Worm (Caenorhabditis elegans): Measurements from ENCODE around the gene pno-1.
A peak's percentile ranks its signal among the peaks of the same experiment; 100 is the strongest.

The pno-1 gene

ce11 chrII:9704746-9705145 is 37.9 kb downstream of the pno-1 start, which contains the start of gene Y53C12A.10:
Gene Y53C12A.10 (minus strand): TSS chrII:9704846.
- TF ChIP-seq hmg-11 (tag; optimal IDR thresholded peaks at IDR 0.05) (no peak), tbx-2 (tag; optimal IDR thresholded peaks at IDR 0.05) (no peak), sea-2 (GFP tag; optimal IDR thresholded peaks at IDR 0.05) (no peak), nfya-1 (tag; optimal IDR thresholded peaks at IDR 0.05; ENCODE audit: insufficient read depth) (no peak), pha-4 (tag; optimal IDR thresholded peaks at IDR 0.05) (no peak), ZK546.5 (tag; optimal IDR thresholded peaks at IDR 0.05) (no peak), mdl-1 (tag; optimal IDR thresholded peaks at IDR 0.05) (no peak), lin-15B (tag; optimal IDR thresholded peaks at IDR 0.05) (no peak), fkh-2 (tag; optimal IDR thresholded peaks at IDR 0.05) (no peak), skn-1 (tag; optimal IDR thresholded peaks at IDR 0.05) (no peak), nhr-11 (tag; optimal IDR thresholded peaks at IDR 0.05) (no peak), mml-1 (tag; optimal IDR thresholded peaks at IDR 0.05) (no peak), nhr-77 (tag; optimal IDR thresholded peaks at IDR 0.05) (no peak), daf-12 (tag; optimal IDR thresholded peaks at IDR 0.05) (no peak), snpc-4 (tag; optimal IDR thresholded peaks at IDR 0.05) (no peak), ceh-28 (tag; optimal IDR thresholded peaks at IDR 0.05) (no peak), R02D3.7 (tag; optimal IDR thresholded peaks at IDR 0.05) (no peak), ztf-4 (tag; optimal IDR thresholded peaks at IDR 0.05) (no peak)

ce11 chrII:9703601-9704000 is 39.1 kb downstream of the pno-1 start, which contains the start of gene mop-25.2:
Gene mop-25.2 (minus strand): TSS chrII:9703701.
- TF ChIP-seq ceh-28 (tag; optimal IDR thresholded peaks at IDR 0.05): peak; percentile 17
- no peak for TF ChIP-seq hmg-11 (tag; optimal IDR thresholded peaks at IDR 0.05)
- TF ChIP-seq eor-1 (tag; optimal IDR thresholded peaks at IDR 0.05): no peak
- TF ChIP-seq nhr-12 (tag; optimal IDR thresholded peaks at IDR 0.05): no peak

- TF ChIP-seq zag-1 (tag; optimal IDR thresholded peaks at IDR 0.05) (no peak), nhr-23 (tag; optimal IDR thresholded peaks at IDR 0.05) (no peak), lin-15B (tag; optimal IDR thresholded peaks at IDR 0.05) (no peak), lin-39 (tag; optimal IDR thresholded peaks at IDR 0.05) (no peak), ztf-11 (tag; optimal IDR thresholded peaks at IDR 0.05) (no peak), elt-3 (tag; optimal IDR thresholded peaks at IDR 0.05) (no peak), fkh-10 (GFP tag; optimal IDR thresholded peaks at IDR 0.05) (no peak), eor-1 (tag; optimal IDR thresholded peaks at IDR 0.05) (no peak), pha-4 (tag; optimal IDR thresholded peaks at IDR 0.05) (no peak), aly-2 (tag; optimal IDR thresholded peaks at IDR 0.05) (no peak), ama-1 (optimal IDR thresholded peaks at IDR 0.05) (no peak), skn-1 (tag; optimal IDR thresholded peaks at IDR 0.05) (no peak), ceh-82 (tag; optimal IDR thresholded peaks at IDR 0.05) (no peak)
Observed at ce11 chrII:9700363-9700762, 42.3 kb downstream of the pno-1 start, which contains the start of the genes Y53C12A.8 and Y53C12A.7. Gene Y53C12A.8 (minus strand): TSS chrII:9700463. Gene Y53C12A.7 (plus strand): TSS chrII:9700543.

ce11 chrII:9695942-9696341 is 46.7 kb downstream of the pno-1 start:
- TF ChIP-seq fos-1 (tag; optimal IDR thresholded peaks at IDR 0.05) (no peak), ceh-28 (tag; optimal IDR thresholded peaks at IDR 0.05) (no peak), lin-15B (tag; optimal IDR thresholded peaks at IDR 0.05) (no peak), ceh-16 (tag; optimal IDR thresholded peaks at IDR 0.05) (no peak), elt-1 (tag; optimal IDR thresholded peaks at IDR 0.05) (peak; percentile 86), fkh-10 (GFP tag; optimal IDR thresholded peaks at IDR 0.05) (peak; percentile 27), nhr-76 (tag; optimal IDR thresholded peaks at IDR 0.05) (no peak), elt-2 (tag; optimal IDR thresholded peaks at IDR 0.05) (no peak), elt-3 (tag; optimal IDR thresholded peaks at IDR 0.05) (no peak), ceh-82 (tag; optimal IDR thresholded peaks at IDR 0.05) (no peak), zag-1 (tag; optimal IDR thresholded peaks at IDR 0.05) (no peak)

ce11 chrII:9691839-9692238 is 50.8 kb downstream of the pno-1 start, which contains the start of gene nlp-11:
Gene nlp-11 (minus strand): TSS chrII:9691939.
- TF ChIP-seq ama-1 (optimal IDR thresholded peaks at IDR 0.05) (no peak), egl-5 (tag; optimal IDR thresholded peaks at IDR 0.05) (no peak), elt-2 (tag; optimal IDR thresholded peaks at IDR 0.05) (no peak), nhr-43 (tag; optimal IDR thresholded peaks at IDR 0.05; ENCODE audit: poor library complexity, severe bottlenecking) (no peak)

Measured in whole organism, L3 larva.